Worm (Caenorhabditis elegans): ENCODE data around the gene T07G12.2.

DNA sequence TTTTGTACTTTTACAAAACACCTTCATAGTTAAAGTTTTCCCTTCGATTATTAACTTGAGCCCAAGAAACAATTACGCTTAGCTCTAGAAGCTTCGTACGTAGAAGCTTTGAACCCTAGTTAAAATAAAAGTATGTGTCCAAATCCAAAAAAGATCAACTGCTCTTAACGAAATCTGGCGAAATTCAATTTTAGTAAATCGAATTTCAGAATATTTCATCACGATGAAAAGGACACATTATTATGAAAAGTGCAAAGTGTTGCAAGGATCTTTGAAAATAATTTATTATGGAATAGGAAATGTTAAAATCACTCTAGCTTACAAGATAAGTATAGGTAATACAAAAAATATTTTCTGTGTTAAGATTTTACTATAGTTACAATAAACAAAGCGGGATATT is 34.8 kb downstream of the T07G12.2 start:
- no peak for TF ChIP-seq lin-13 (tag; optimal IDR thresholded peaks at IDR 0.05)
- no peak for TF ChIP-seq flh-1 (GFP tag; optimal IDR thresholded peaks at IDR 0.05)
- no peak for TF ChIP-seq nhr-2 (tag; optimal IDR thresholded peaks at IDR 0.05)
- TF ChIP-seq lsy-2 (tag; optimal IDR thresholded peaks at IDR 0.05): no peak
- TF ChIP-seq mep-1 (tag; optimal IDR thresholded peaks at IDR 0.05): no peak
- no peak for TF ChIP-seq sptf-1 (tag; optimal IDR thresholded peaks at IDR 0.05)
